Fruit fly (Drosophila melanogaster): ENCODE data around the gene CG2004.

DNA sequence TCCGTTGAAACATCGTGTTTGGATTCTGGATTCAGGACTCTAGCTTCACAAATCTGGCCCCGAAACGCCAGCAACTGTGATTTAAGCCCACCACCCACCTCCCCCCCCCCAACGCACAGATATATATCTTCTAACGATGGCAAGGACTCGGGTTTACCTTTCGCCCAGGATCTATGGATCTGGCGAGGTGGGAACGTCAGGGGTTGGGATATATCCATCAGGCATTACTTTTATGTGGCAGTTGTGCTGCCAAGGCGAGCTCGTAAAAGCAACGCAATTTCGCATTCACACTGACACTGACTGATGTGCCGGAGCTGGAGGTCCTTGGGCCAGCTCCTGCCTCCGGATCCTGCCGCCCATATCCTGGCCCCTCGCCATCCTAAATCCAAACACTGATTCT lies 17.7 kb upstream of the CG2004 start:
- TF ChIP-seq caup (GFP tag; optimal IDR thresholded peaks at IDR 0.05; ENCODE audit: severe bottlenecking) (no peak), CG31388 (GFP tag; optimal IDR thresholded peaks at IDR 0.05) (no peak), chif (GFP tag; optimal IDR thresholded peaks at IDR 0.05) (no peak), Kr (GFP tag; optimal IDR thresholded peaks at IDR 0.05) (no peak), Atf-2 (GFP tag; optimal IDR thresholded peaks at IDR 0.05) (no peak), lab (GFP tag; optimal IDR thresholded peaks at IDR 0.05) (no peak), aop (GFP tag; IDR thresholded peaks at IDR 0.05) (no peak), Usf (GFP tag; optimal IDR thresholded peaks at IDR 0.05) (no peak), Lhr (GFP tag; optimal IDR thresholded peaks at IDR 0.05) (no peak)

Data from whole organism, embryonic.